Worm (Caenorhabditis elegans) whole organism, mixed stage, embryonic: ENCODE measurements around the gene F07C6.6.

Experiments used
- ceh-39 ChIP-seq: fragments of 150-350 bp; optimal IDR thresholded peaks from 2 replicates; lab custom pipeline; 2014; ENCODE audit warnings: missing biosample characterization, missing genetic modification characterization
- elt-1 ChIP-seq: sonication (generic microtip); optimal IDR thresholded peaks from 2 replicates; lab custom pipeline; 2017; ENCODE audit warnings: missing genetic modification characterization, mild to moderate bottlenecking, missing compliant biosample characterization, antibody characterized with exemption, moderate library complexity, borderline replicate concordance; ENCODE audit not compliant: insufficient read depth
- hlh-1 ChIP-seq: fragments of 150-350 bp; optimal IDR thresholded peaks from 2 replicates; lab custom pipeline; 2014; ENCODE audit warnings: missing biosample characterization, missing genetic modification reagents, missing genetic modification characterization
- lin-13 ChIP-seq: fragments of 150-350 bp; optimal IDR thresholded peaks from 2 replicates; lab custom pipeline; 2014; ENCODE audit warnings: missing biosample characterization, missing genetic modification characterization
- snpc-4 ChIP-seq: fragments of 150-350 bp; optimal IDR thresholded peaks from 2 replicates; lab custom pipeline; 2014; ENCODE audit warnings: missing biosample characterization, missing genetic modification characterization
- ztf-11 ChIP-seq: fragments of 150-350 bp; optimal IDR thresholded peaks from 2 replicates; lab custom pipeline; 2014; ENCODE audit warnings: missing biosample characterization, missing genetic modification characterization

ce11 chrIV:12817539-12817938, 24.9 kb downstream of the F07C6.6 start:
- TF ChIP-seq snpc-4 (tag; lab: Kevin White, UChicago), result no peak
- no peak for TF ChIP-seq hlh-1 (tag; lab: Kevin White, UChicago)
- no peak for TF ChIP-seq elt-1 (tag; lab: Kevin White, UChicago)
- TF ChIP-seq ztf-11, result no peak
- no peak for TF ChIP-seq lin-13
- no peak for TF ChIP-seq ceh-39 (tag; lab: Kevin White, UChicago)
